Worm (Caenorhabditis elegans) whole organism, young adult: ENCODE measurements around the gene Y41D4A.3.

ENCODE experiments used
- B0336.3 ChIP-seq: fragments of 200-800 bp; sonication (Bioruptor generic); IDR thresholded peaks from 2 replicates; pipeline ENCODE4 v1.3.6; 2022; ENCODE audit warnings: missing genetic modification characterization, missing compliant biosample characterization
- K11D2.4 ChIP-seq: fragments of 200-800 bp; sonication (Bioruptor generic); IDR thresholded peaks from 2 replicates; pipeline ENCODE4 v1.3.6; 2022; ENCODE audit warnings: missing genetic modification reagents, missing genetic modification characterization, missing compliant biosample characterization
- ama-1 ChIP-seq, 3 experiments: fragments of 150-350 bp in 1 of 3; sonication (generic microtip) in 2 of 3; optimal IDR thresholded peaks; 2 replicates each; lab custom pipeline; 2014 to 2018; ENCODE audit warnings: missing biosample characterization in 2 of 3, missing genetic modification characterization in 2 of 3, missing genetic modification reagents in 2 of 3
- cebp-2 ChIP-seq: fragments of 200-800 bp; sonication (Bioruptor generic); IDR thresholded peaks from 2 replicates; pipeline ENCODE4 v1.3.6; 2022; ENCODE audit warnings: missing genetic modification characterization, missing compliant biosample characterization
- ceh-91 ChIP-seq: fragments of 200-800 bp; sonication (Bioruptor generic); IDR thresholded peaks from 2 replicates; pipeline ENCODE4 v1.3.6; 2022; ENCODE audit warnings: missing genetic modification reagents, missing genetic modification characterization, missing compliant biosample characterization
- ets-4 ChIP-seq: fragments of 200-800 bp; sonication (Bioruptor generic); optimal IDR thresholded peaks from 2 replicates; lab custom pipeline; 2018; ENCODE audit warnings: mild to moderate bottlenecking, missing genetic modification characterization, missing compliant biosample characterization
- hlh-26 ChIP-seq: fragments of 200-800 bp; sonication (Bioruptor generic); conservative IDR thresholded peaks from 2 replicates; pipeline ENCODE4 v1.3.6; 2022; ENCODE audit warnings: missing genetic modification reagents, missing genetic modification characterization, missing compliant biosample characterization
- hsf-1 ChIP-seq: fragments of 200-800 bp; sonication (Bioruptor generic); IDR thresholded peaks from 2 replicates; pipeline ENCODE4 v1.3.6; 2022; ENCODE audit warnings: missing genetic modification reagents, missing genetic modification characterization, missing compliant biosample characterization
- pha-4 ChIP-seq: fragments of 150-350 bp; sonication (generic microtip); optimal IDR thresholded peaks from 2 replicates; lab custom pipeline; 2014; ENCODE audit warnings: missing biosample characterization, missing genetic modification reagents, missing genetic modification characterization

DNA sequence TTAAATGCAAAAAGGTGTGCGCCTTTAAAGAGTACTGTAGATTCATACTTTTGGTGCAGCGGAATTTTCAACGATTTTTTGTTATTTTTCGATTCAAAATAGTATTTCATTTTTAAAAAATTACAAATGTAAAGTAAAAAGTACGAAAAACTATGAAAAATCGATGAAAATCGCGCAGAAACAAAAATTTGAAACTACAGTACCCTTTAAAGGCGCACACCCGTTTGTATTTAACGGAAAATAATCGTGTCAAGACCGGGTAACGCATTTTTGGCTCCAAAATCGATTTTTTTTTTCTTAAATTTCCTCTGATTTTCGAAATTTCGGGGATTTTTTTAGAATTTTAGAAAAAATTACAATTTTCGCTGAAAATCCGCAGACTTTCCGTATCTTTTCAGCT is 45.6 kb upstream of the Y41D4A.3 start:
- TF ChIP-seq cebp-2 (GFP tag; lab: Robert Waterston, UW): no peak
- no peak for TF ChIP-seq hlh-26 (GFP tag; lab: Robert Waterston, UW)
- TF ChIP-seq B0336.3: no peak
- TF ChIP-seq hsf-1 (GFP tag; lab: Robert Waterston, UW): no peak
- no peak for TF ChIP-seq ets-4 (GFP tag; lab: Kevin White, UChicago)
- TF ChIP-seq ama-1 (optimal IDR thresholded peaks at IDR 0.05; lab: Kevin White, UChicago): no peak
- TF ChIP-seq ama-1 (GFP tag; optimal IDR thresholded peaks at IDR 0.05; lab: Kevin White, UChicago): no peak
- TF ChIP-seq K11D2.4: no peak
- peak; percentile 46; the same call in 1 of the 2 replicates for TF ChIP-seq ceh-91 (GFP tag; lab: Robert Waterston, UW)
- TF ChIP-seq pha-4 (tag; lab: Kevin White, UChicago): no peak
